Worm (Caenorhabditis elegans) whole organism, L2 larva: Measurements from ENCODE around the gene C28D4.5.

Experiments used
- C34F6.9 ChIP-seq: fragments of 150-350 bp; optimal IDR thresholded peaks from 2 replicates; lab custom pipeline; 2014; ENCODE audit warnings: missing biosample characterization, missing genetic modification characterization
- F13H6.1 ChIP-seq: sonication (generic microtip); optimal IDR thresholded peaks from 2 replicates; lab custom pipeline; 2016; ENCODE audit warnings: missing genetic modification characterization, missing compliant biosample characterization
- R02D3.7 ChIP-seq: fragments of 150-350 bp; optimal IDR thresholded peaks from 2 replicates; lab custom pipeline; 2014; ENCODE audit warnings: missing biosample characterization, missing genetic modification characterization
- Y55F3AM.14 ChIP-seq: fragments of 200-800 bp; sonication (Bioruptor generic); optimal IDR thresholded peaks from 2 replicates; lab custom pipeline; 2018; ENCODE audit warnings: mild to moderate bottlenecking, missing genetic modification characterization, missing compliant biosample characterization
- alr-1 ChIP-seq: fragments of 150-350 bp; optimal IDR thresholded peaks from 2 replicates; lab custom pipeline; 2014; ENCODE audit warnings: missing biosample characterization, missing genetic modification characterization
- aly-2 ChIP-seq: fragments of 150-350 bp; optimal IDR thresholded peaks from 2 replicates; lab custom pipeline; 2014; ENCODE audit warnings: missing biosample characterization, missing genetic modification characterization
- ama-1 ChIP-seq: fragments of 150-350 bp; optimal IDR thresholded peaks from 2 replicates; lab custom pipeline; 2018; ENCODE audit warnings: inconsistent platforms
- blmp-1 ChIP-seq: sonication (generic microtip); optimal IDR thresholded peaks from 2 replicates; lab custom pipeline; 2017; ENCODE audit warnings: missing genetic modification characterization, mild to moderate bottlenecking, missing compliant biosample characterization, antibody characterized with exemption, moderate library complexity; ENCODE audit not compliant: insufficient read depth
- ceh-16 ChIP-seq: fragments of 150-350 bp; optimal IDR thresholded peaks from 2 replicates; lab custom pipeline; 2014; ENCODE audit warnings: missing biosample characterization, missing genetic modification characterization
- ceh-82 ChIP-seq: fragments of 150-350 bp; optimal IDR thresholded peaks from 2 replicates; lab custom pipeline; 2014; ENCODE audit warnings: missing biosample characterization, missing genetic modification characterization
- crh-2 ChIP-seq: sonication (generic microtip); optimal IDR thresholded peaks from 2 replicates; lab custom pipeline; 2017; ENCODE audit warnings: missing biosample characterization, missing genetic modification characterization
- dmd-4 ChIP-seq: sonication (generic microtip); optimal IDR thresholded peaks from 2 replicates; lab custom pipeline; 2017; ENCODE audit warnings: missing biosample characterization, missing genetic modification characterization
- egl-27 ChIP-seq: sonication (generic microtip); optimal IDR thresholded peaks from 3 replicates; lab custom pipeline; 2017; ENCODE audit warnings: missing biosample characterization, missing genetic modification reagents, missing genetic modification characterization
- elt-1 ChIP-seq: fragments of 150-350 bp; optimal IDR thresholded peaks from 2 replicates; lab custom pipeline; 2014; ENCODE audit warnings: missing biosample characterization, missing genetic modification characterization
- elt-3 ChIP-seq: sonication (generic microtip); optimal IDR thresholded peaks from 2 replicates; lab custom pipeline; 2017; ENCODE audit warnings: missing biosample characterization, missing genetic modification characterization
- fos-1 ChIP-seq: fragments of 150-350 bp; optimal IDR thresholded peaks from 2 replicates; lab custom pipeline; 2014; ENCODE audit warnings: missing biosample characterization, missing genetic modification characterization
- gmeb-1 ChIP-seq: fragments of 150-350 bp; optimal IDR thresholded peaks from 2 replicates; lab custom pipeline; 2014; ENCODE audit warnings: missing biosample characterization, missing genetic modification characterization
- lin-11 ChIP-seq: fragments of 150-350 bp; sonication (generic microtip); optimal IDR thresholded peaks from 2 replicates; lab custom pipeline; 2014; ENCODE audit warnings: missing biosample characterization, missing genetic modification characterization, inconsistent platforms, mixed read lengths
- lin-13 ChIP-seq: fragments of 150-350 bp; optimal IDR thresholded peaks from 2 replicates; lab custom pipeline; 2014; ENCODE audit warnings: missing biosample characterization, missing genetic modification reagents, missing genetic modification characterization
- lin-39 ChIP-seq: fragments of 150-350 bp; optimal IDR thresholded peaks from 2 replicates; lab custom pipeline; 2014; ENCODE audit warnings: missing biosample characterization, missing genetic modification reagents, missing genetic modification characterization
- lsy-2 ChIP-seq, 2 experiments: fragments of 150-350 bp in 1 of 2; sonication (generic microtip) in 1 of 2; optimal IDR thresholded peaks; 2 replicates each; lab custom pipeline; 2014 to 2017; ENCODE audit warnings: missing biosample characterization in 2 of 2, missing genetic modification characterization in 2 of 2
- mab-5 ChIP-seq: fragments of 150-350 bp; optimal IDR thresholded peaks from 2 replicates; lab custom pipeline; 2014; ENCODE audit warnings: missing biosample characterization, missing genetic modification characterization
- mbf-1 ChIP-seq: sonication (generic microtip); optimal IDR thresholded peaks from 2 replicates; lab custom pipeline; 2017; ENCODE audit warnings: missing biosample characterization, missing genetic modification characterization
- mdl-1 ChIP-seq, 2 experiments: fragments of 150-350 bp in 1 of 2; sonication (generic microtip) in 1 of 2; optimal IDR thresholded peaks; 2 replicates each; lab custom pipeline; 2017; ENCODE audit warnings: missing biosample characterization in 2 of 2, missing genetic modification characterization in 2 of 2
- nhr-10 ChIP-seq: sonication (generic microtip); optimal IDR thresholded peaks from 2 replicates; lab custom pipeline; 2017; ENCODE audit warnings: missing biosample characterization, missing genetic modification characterization
- nhr-11 ChIP-seq: fragments of 150-350 bp; optimal IDR thresholded peaks from 2 replicates; lab custom pipeline; 2014; ENCODE audit warnings: missing biosample characterization, missing genetic modification characterization
- nhr-12 ChIP-seq: fragments of 150-350 bp; optimal IDR thresholded peaks from 2 replicates; lab custom pipeline; 2014; ENCODE audit warnings: missing biosample characterization, missing genetic modification characterization
- nhr-129 ChIP-seq: fragments of 150-350 bp; optimal IDR thresholded peaks from 2 replicates; lab custom pipeline; 2014; ENCODE audit warnings: missing biosample characterization, missing genetic modification characterization
- nhr-21 ChIP-seq: fragments of 150-350 bp; optimal IDR thresholded peaks from 2 replicates; lab custom pipeline; 2014; ENCODE audit warnings: missing biosample characterization, missing genetic modification characterization
- nhr-23 ChIP-seq: fragments of 150-350 bp; optimal IDR thresholded peaks from 2 replicates; lab custom pipeline; 2014; ENCODE audit warnings: missing biosample characterization, missing genetic modification reagents, missing genetic modification characterization
- nhr-237 ChIP-seq: fragments of 150-350 bp; optimal IDR thresholded peaks from 2 replicates; lab custom pipeline; 2014; ENCODE audit warnings: missing biosample characterization, missing genetic modification characterization
- nhr-25 ChIP-seq: fragments of 150-350 bp; sonication (generic microtip); optimal IDR thresholded peaks from 3 replicates; lab custom pipeline; 2014; ENCODE audit warnings: missing biosample characterization, missing genetic modification characterization
- nhr-77 ChIP-seq: fragments of 150-350 bp; optimal IDR thresholded peaks from 2 replicates; lab custom pipeline; 2014; ENCODE audit warnings: missing biosample characterization, missing genetic modification characterization
- peb-1 ChIP-seq: fragments of 150-350 bp; optimal IDR thresholded peaks from 2 replicates; lab custom pipeline; 2014; ENCODE audit warnings: missing biosample characterization, missing genetic modification characterization
- sem-4 ChIP-seq: fragments of 150-350 bp; optimal IDR thresholded peaks from 2 replicates; lab custom pipeline; 2014; ENCODE audit warnings: missing biosample characterization, missing genetic modification reagents, missing genetic modification characterization
- skn-1 ChIP-seq: sonication (generic microtip); optimal IDR thresholded peaks from 2 replicates; lab custom pipeline; 2017; ENCODE audit warnings: missing biosample characterization, missing genetic modification characterization
- sma-3 ChIP-seq: sonication (generic microtip); optimal IDR thresholded peaks from 2 replicates; lab custom pipeline; 2016; ENCODE audit warnings: missing genetic modification reagents, missing genetic modification characterization, missing compliant biosample characterization
- sma-9 ChIP-seq, 2 experiments: fragments of 150-350 bp in 1 of 2; sonication (generic microtip) in 1 of 2; optimal IDR thresholded peaks; 2 replicates each; lab custom pipeline; 2014 to 2016; ENCODE audit warnings: missing genetic modification characterization in 2 of 2, mild to moderate bottlenecking in 1 of 2, missing biosample characterization in 1 of 2, missing compliant biosample characterization in 1 of 2, missing genetic modification reagents in 1 of 2, moderate library complexity in 1 of 2
- snpc-4 ChIP-seq: fragments of 150-350 bp; optimal IDR thresholded peaks from 2 replicates; lab custom pipeline; 2014; ENCODE audit warnings: missing biosample characterization, missing genetic modification characterization
- unc-39 ChIP-seq: fragments of 150-350 bp; optimal IDR thresholded peaks from 2 replicates; lab custom pipeline; 2014; ENCODE audit warnings: missing biosample characterization, missing genetic modification characterization
- unc-55 ChIP-seq: fragments of 150-350 bp; sonication (generic microtip); optimal IDR thresholded peaks from 3 replicates; lab custom pipeline; 2014; ENCODE audit warnings: missing biosample characterization, missing genetic modification reagents, missing genetic modification characterization
- unc-62 ChIP-seq: fragments of 150-350 bp; optimal IDR thresholded peaks from 2 replicates; lab custom pipeline; 2014; ENCODE audit warnings: missing biosample characterization, missing genetic modification reagents, missing genetic modification characterization
- ztf-1 ChIP-seq: fragments of 200-800 bp; sonication (Bioruptor generic); conservative IDR thresholded peaks from 2 replicates; pipeline ENCODE4 v1.3.6; 2022; ENCODE audit warnings: missing genetic modification characterization, missing compliant biosample characterization
- ztf-11 ChIP-seq: sonication (generic microtip); optimal IDR thresholded peaks from 2 replicates; lab custom pipeline; 2017; ENCODE audit warnings: missing biosample characterization, missing genetic modification characterization
- ztf-4 ChIP-seq: fragments of 150-350 bp; optimal IDR thresholded peaks from 2 replicates; lab custom pipeline; 2014; ENCODE audit warnings: missing biosample characterization, missing genetic modification characterization

The C28D4.5 gene

ce11 chrIV:9784689-9785088 lies 38.0 kb upstream of the C28D4.5 start, which contains the start of gene sre-4:
Gene sre-4 (minus strand): TSS chrIV:9784789.
- TF ChIP-seq aly-2 (tag; lab: Kevin White, UChicago) = no peak

ce11 chrIV:9778016-9778415 lies 31.4 kb upstream of the C28D4.5 start, which contains the start of gene T13F2.6:
Gene T13F2.6 (plus strand): TSS chrIV:9778321.
- TF ChIP-seq lin-13 (GFP tag; lab: Kevin White, UChicago) (no peak), sma-9 (GFP tag; optimal IDR thresholded peaks at IDR 0.05; lab: Kevin White, UChicago) (no peak), sma-9 (tag; optimal IDR thresholded peaks at IDR 0.05; lab: Kevin White, UChicago) (no peak), ztf-11 (tag; lab: Kevin White, UChicago) (no peak), nhr-12 (tag; lab: Kevin White, UChicago) (no peak), unc-62 (no peak), nhr-11 (no peak), mdl-1 (tag; optimal IDR thresholded peaks at IDR 0.05; lab: Kevin White, UChicago) (no peak), crh-2 (tag; lab: Kevin White, UChicago) (no peak), ceh-16 (tag; lab: Kevin White, UChicago) (no peak), lin-39 (tag; lab: Kevin White, UChicago) (no peak), mab-5 (tag; lab: Kevin White, UChicago) (no peak), ama-1 (lab: Kevin White, UChicago) (no peak), ztf-4 (tag; lab: Kevin White, UChicago) (no peak), skn-1 (tag; lab: Kevin White, UChicago) (no peak), lsy-2 (tag; optimal IDR thresholded peaks at IDR 0.05; lab: Kevin White, UChicago) (no peak), lin-11 (tag; lab: Kevin White, UChicago) (no peak), F13H6.1 (tag; lab: Kevin White, UChicago) (no peak), elt-3 (tag; lab: Kevin White, UChicago) (no peak)

ce11 chrIV:9777535-9777934 lies 30.9 kb upstream of the C28D4.5 start, which contains the start of gene sna-2:
Gene sna-2 (minus strand): TSS chrIV:9777634.
- no peak for TF ChIP-seq nhr-23 (tag; lab: Kevin White, UChicago)
- no peak for TF ChIP-seq nhr-11
- no peak for TF ChIP-seq peb-1 (tag; lab: Kevin White, UChicago)
- TF ChIP-seq blmp-1 (tag; lab: Kevin White, UChicago) = no peak
- TF ChIP-seq nhr-77 (tag; lab: Kevin White, UChicago) = no peak
- TF ChIP-seq elt-1 (tag; lab: Kevin White, UChicago) = no peak
- TF ChIP-seq fos-1 (tag; lab: Kevin White, UChicago) = peak; percentile 25
- no peak for TF ChIP-seq crh-2 (tag; lab: Kevin White, UChicago)
- TF ChIP-seq elt-3 (tag; lab: Kevin White, UChicago) = no peak
- no peak for TF ChIP-seq aly-2 (tag; lab: Kevin White, UChicago)
- TF ChIP-seq nhr-21 (tag; lab: Kevin White, UChicago) = no peak
- no peak for TF ChIP-seq ztf-1 (GFP tag; lab: Robert Waterston, UW)
- TF ChIP-seq lsy-2 (tag; optimal IDR thresholded peaks at IDR 0.05; lab: Kevin White, UChicago) = peak in 1 of 2 experiments; percentile 71
- no peak for TF ChIP-seq nhr-10
- no peak for TF ChIP-seq F13H6.1 (tag; lab: Kevin White, UChicago)
- TF ChIP-seq Y55F3AM.14 (GFP tag; lab: Kevin White, UChicago) = no peak
- no peak for TF ChIP-seq snpc-4 (tag; lab: Kevin White, UChicago)
- TF ChIP-seq ama-1 (lab: Kevin White, UChicago) = no peak
- TF ChIP-seq nhr-237 (tag; lab: Kevin White, UChicago) = no peak
- no peak for TF ChIP-seq dmd-4 (tag; lab: Kevin White, UChicago)
- no peak for TF ChIP-seq ztf-11 (tag; lab: Kevin White, UChicago)
- TF ChIP-seq nhr-129 (tag; lab: Kevin White, UChicago) = peak; percentile 52
- peak; percentile 77 for TF ChIP-seq C34F6.9
- no peak for TF ChIP-seq lin-11 (tag; lab: Kevin White, UChicago)
- no peak for TF ChIP-seq egl-27 (tag; lab: Kevin White, UChicago)
- TF ChIP-seq R02D3.7 = no peak
- no peak for TF ChIP-seq nhr-12 (tag; lab: Kevin White, UChicago)
- TF ChIP-seq mbf-1 (tag; lab: Kevin White, UChicago) = no peak
- TF ChIP-seq sma-9 (GFP tag; optimal IDR thresholded peaks at IDR 0.05; lab: Kevin White, UChicago) = peak; percentile 61
- TF ChIP-seq sma-9 (tag; optimal IDR thresholded peaks at IDR 0.05; lab: Kevin White, UChicago) = no peak
- TF ChIP-seq sma-3 (GFP tag; lab: Kevin White, UChicago) = peak; percentile 11
- no peak for TF ChIP-seq sem-4 (tag; lab: Kevin White, UChicago)
- TF ChIP-seq unc-62 = no peak
- TF ChIP-seq unc-39 (tag; lab: Kevin White, UChicago) = no peak
- peak; percentile 88 for TF ChIP-seq unc-55 (GFP tag; lab: Kevin White, UChicago)
- TF ChIP-seq lin-39 (tag; lab: Kevin White, UChicago) = no peak
- peak; percentile 8 for TF ChIP-seq lin-13 (GFP tag; lab: Kevin White, UChicago)
- no peak for TF ChIP-seq alr-1 (tag; lab: Kevin White, UChicago)
- no peak for TF ChIP-seq ceh-82 (tag; lab: Kevin White, UChicago)
- no peak for TF ChIP-seq nhr-25
- peak; percentile 87 for TF ChIP-seq gmeb-1 (tag; lab: Kevin White, UChicago)
- no peak for TF ChIP-seq ztf-4 (tag; lab: Kevin White, UChicago)
- TF ChIP-seq, all 48 proteins: peak for 9
